Fruit fly (Drosophila melanogaster) whole organism, pupa: ENCODE results near the gene CapaR.

Experiments used
- CG10348 ChIP-seq: fragments of 200-800 bp; sonication (Bioruptor generic); IDR thresholded peaks from 2 replicates; pipeline ENCODE4 v1.3.6; 2022; ENCODE audit warnings: missing biosample characterization, missing genetic modification characterization
- CG12605 ChIP-seq: fragments of 200-800 bp; sonication (Bioruptor generic); IDR thresholded peaks from 2 replicates; pipeline ENCODE4 v1.3.6; 2022; ENCODE audit warnings: missing biosample characterization, missing genetic modification characterization
- CG13204 ChIP-seq: fragments of 200-800 bp; sonication (Bioruptor generic); optimal IDR thresholded peaks from 2 replicates; lab custom pipeline; 2018; ENCODE audit warnings: missing biosample characterization, mild to moderate bottlenecking, missing genetic modification characterization, moderate library complexity
- CG14655 ChIP-seq: fragments of 200-800 bp; sonication (Bioruptor generic); optimal IDR thresholded peaks from 3 replicates; lab custom pipeline; 2017; ENCODE audit warnings: mild to moderate bottlenecking, missing biosample characterization, missing genetic modification reagents, missing genetic modification characterization
- CG15710 ChIP-seq: fragments of 200-800 bp; sonication (Bioruptor generic); optimal IDR thresholded peaks from 2 replicates; lab custom pipeline; 2018; ENCODE audit warnings: missing biosample characterization, mild to moderate bottlenecking, missing genetic modification characterization, moderate library complexity
- CG17806 ChIP-seq: fragments of 200-800 bp; sonication (Bioruptor generic); optimal IDR thresholded peaks from 2 replicates; lab custom pipeline; 2018; ENCODE audit warnings: missing biosample characterization, mild to moderate bottlenecking, missing genetic modification characterization, moderate library complexity
- CG32121 ChIP-seq: fragments of 200-800 bp; sonication (Bioruptor generic); IDR thresholded peaks from 2 replicates; pipeline ENCODE4 v1.3.6; 2022; ENCODE audit warnings: missing biosample characterization, missing genetic modification characterization
- CG34367 ChIP-seq: fragments of 200-800 bp; sonication (Bioruptor generic); optimal IDR thresholded peaks from 2 replicates; lab custom pipeline; 2018; ENCODE audit warnings: missing biosample characterization, mild to moderate bottlenecking, missing genetic modification characterization
- CG4496 ChIP-seq: fragments of 200-800 bp; sonication (Bioruptor generic); IDR thresholded peaks from 3 replicates; pipeline ENCODE4 v1.3.6; 2022; ENCODE audit warnings: missing biosample characterization, missing genetic modification characterization
- CG8159 ChIP-seq: fragments of 200-800 bp; sonication (Bioruptor generic); optimal IDR thresholded peaks from 3 replicates; lab custom pipeline; 2018; ENCODE audit warnings: missing biosample characterization, mild to moderate bottlenecking, missing genetic modification characterization, moderate library complexity
- CG8301 ChIP-seq: fragments of 200-800 bp; sonication (Bioruptor generic); optimal IDR thresholded peaks from 2 replicates; lab custom pipeline; 2018; ENCODE audit warnings: missing biosample characterization, mild to moderate bottlenecking, missing genetic modification characterization
- CG9948 ChIP-seq: fragments of 200-800 bp; sonication (Bioruptor generic); optimal IDR thresholded peaks from 2 replicates; lab custom pipeline; 2018; ENCODE audit warnings: missing biosample characterization, mild to moderate bottlenecking, missing genetic modification characterization, moderate library complexity
- D1 ChIP-seq: fragments of 200-800 bp; sonication (Bioruptor generic); optimal IDR thresholded peaks from 2 replicates; lab custom pipeline; 2018; ENCODE audit warnings: missing biosample characterization, mild to moderate bottlenecking, missing genetic modification characterization, moderate library complexity
- EcR ChIP-seq: fragments of 200-800 bp; sonication (Bioruptor generic); optimal IDR thresholded peaks from 3 replicates; lab custom pipeline; 2019; ENCODE audit warnings: missing biosample characterization, missing genetic modification characterization, mild to moderate bottlenecking, moderate library complexity, missing genetic modification reagents
- Ets98B ChIP-seq: fragments of 200-800 bp; sonication (Bioruptor generic); IDR thresholded peaks from 2 replicates; pipeline ENCODE4 v1.3.6; 2022; ENCODE audit warnings: missing biosample characterization, missing genetic modification characterization
- Pif1A ChIP-seq: fragments of 200-800 bp; sonication (Bioruptor generic); optimal IDR thresholded peaks from 3 replicates; lab custom pipeline; 2016; ENCODE audit warnings: missing biosample characterization, missing genetic modification characterization
- Pif1B ChIP-seq: fragments of 200-800 bp; sonication (Bioruptor generic); optimal IDR thresholded peaks from 3 replicates; lab custom pipeline; 2016; ENCODE audit warnings: missing biosample characterization, missing genetic modification characterization
- Snoo ChIP-seq: fragments of 200-800 bp; sonication (Bioruptor generic); optimal IDR thresholded peaks from 3 replicates; lab custom pipeline; 2017; ENCODE audit warnings: missing biosample characterization, mild to moderate bottlenecking, missing genetic modification characterization, inconsistent platforms
- fd96Ca ChIP-seq: fragments of 200-800 bp; sonication (Bioruptor generic); IDR thresholded peaks from 3 replicates; pipeline ENCODE4 v1.3.6; 2022; ENCODE audit warnings: missing biosample characterization, missing genetic modification characterization
- gl ChIP-seq: fragments of 200-800 bp; sonication (Bioruptor generic); optimal IDR thresholded peaks from 2 replicates; lab custom pipeline; 2018; ENCODE audit warnings: missing biosample characterization, mild to moderate bottlenecking, missing genetic modification characterization
- rn ChIP-seq: fragments of 200-800 bp; sonication (Bioruptor generic); IDR thresholded peaks from 2 replicates; pipeline ENCODE4 v1.3.6; 2022; ENCODE audit warnings: missing biosample characterization, missing genetic modification characterization

The CapaR gene

DNA sequence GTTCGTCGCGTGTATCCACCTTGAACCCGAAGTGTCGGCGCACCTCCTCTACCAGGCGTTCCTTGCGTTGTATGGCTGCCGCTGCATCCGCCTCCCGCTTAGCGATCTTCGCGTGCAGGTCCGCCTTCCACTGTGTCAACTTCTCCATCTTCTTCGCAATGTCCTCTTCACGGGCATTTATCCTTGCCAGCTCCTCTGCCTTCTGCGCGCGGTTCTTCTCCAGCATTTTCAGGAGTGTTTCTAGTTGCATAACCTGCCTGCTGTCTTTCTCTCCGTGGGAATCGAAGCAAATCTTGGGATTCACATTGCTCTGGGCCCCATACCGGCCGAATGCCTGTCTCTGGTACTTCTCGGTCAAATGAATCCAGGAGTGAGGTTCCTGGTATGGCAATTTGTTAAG is 6.3 kb upstream of the CapaR start:
- no peak for TF ChIP-seq Snoo
- TF ChIP-seq CG34367 (tag; lab: Kevin White, UChicago): no peak
- TF ChIP-seq CG8159: no peak
- TF ChIP-seq Pif1A (GFP tag; lab: Kevin White, UChicago): no peak
- no peak for TF ChIP-seq CG32121 (GFP tag; lab: Robert Waterston, UW)
- no peak for TF ChIP-seq CG13204 (GFP tag; lab: Kevin White, UChicago)
- TF ChIP-seq CG9948 (tag; lab: Kevin White, UChicago): no peak
- TF ChIP-seq D1 (tag; lab: Kevin White, UChicago): no peak
- no peak for TF ChIP-seq EcR (GFP tag; lab: Kevin White, UChicago)
- no peak for TF ChIP-seq fd96Ca (GFP tag; lab: Robert Waterston, UW)
- TF ChIP-seq, all 21 proteins: peak for 0

DNA sequence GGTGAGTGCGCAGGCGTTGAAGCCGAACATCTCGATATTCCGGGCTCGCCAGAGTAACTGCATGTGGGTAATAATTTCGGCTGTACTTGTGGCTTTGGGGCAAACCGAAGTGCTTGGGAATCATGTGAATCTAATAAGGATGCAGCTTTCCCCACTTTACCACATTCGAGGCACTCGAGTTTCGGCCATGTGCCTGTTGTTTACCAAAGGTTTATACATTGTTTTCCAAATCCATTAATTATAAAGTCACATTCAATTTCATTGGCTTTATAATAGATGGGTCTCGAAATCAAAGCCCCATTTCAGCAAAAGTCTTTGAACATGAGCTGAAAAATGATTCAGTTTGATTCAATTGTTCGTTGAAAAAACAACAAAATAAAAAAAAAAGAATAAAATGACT is 3.1 kb upstream of the CapaR start, which contains the start of gene CG7634:
CG7634 (plus strand) TSS at position 301 of the 400 bp plus-strand sequence.
- TF ChIP-seq CG15710 (tag; lab: Kevin White, UChicago): no peak
- TF ChIP-seq rn: no peak
- no peak for TF ChIP-seq EcR (GFP tag; lab: Kevin White, UChicago)
- TF ChIP-seq D1 (tag; lab: Kevin White, UChicago): no peak
- TF ChIP-seq gl (tag; lab: Kevin White, UChicago): no peak
- no peak for TF ChIP-seq Ets98B (GFP tag; lab: Robert Waterston, UW)
- no peak for TF ChIP-seq Snoo
- no peak for TF ChIP-seq CG17806
- no peak for TF ChIP-seq CG34367 (tag; lab: Kevin White, UChicago)
- TF ChIP-seq CG10348: no peak
- no peak for TF ChIP-seq CG8301 (tag; lab: Kevin White, UChicago)
- no peak for TF ChIP-seq CG8159
- no peak for TF ChIP-seq CG32121 (GFP tag; lab: Robert Waterston, UW)
- TF ChIP-seq CG14655 (GFP tag; lab: Kevin White, UChicago): no peak
- TF ChIP-seq Pif1B (GFP tag; lab: Kevin White, UChicago): no peak

DNA sequence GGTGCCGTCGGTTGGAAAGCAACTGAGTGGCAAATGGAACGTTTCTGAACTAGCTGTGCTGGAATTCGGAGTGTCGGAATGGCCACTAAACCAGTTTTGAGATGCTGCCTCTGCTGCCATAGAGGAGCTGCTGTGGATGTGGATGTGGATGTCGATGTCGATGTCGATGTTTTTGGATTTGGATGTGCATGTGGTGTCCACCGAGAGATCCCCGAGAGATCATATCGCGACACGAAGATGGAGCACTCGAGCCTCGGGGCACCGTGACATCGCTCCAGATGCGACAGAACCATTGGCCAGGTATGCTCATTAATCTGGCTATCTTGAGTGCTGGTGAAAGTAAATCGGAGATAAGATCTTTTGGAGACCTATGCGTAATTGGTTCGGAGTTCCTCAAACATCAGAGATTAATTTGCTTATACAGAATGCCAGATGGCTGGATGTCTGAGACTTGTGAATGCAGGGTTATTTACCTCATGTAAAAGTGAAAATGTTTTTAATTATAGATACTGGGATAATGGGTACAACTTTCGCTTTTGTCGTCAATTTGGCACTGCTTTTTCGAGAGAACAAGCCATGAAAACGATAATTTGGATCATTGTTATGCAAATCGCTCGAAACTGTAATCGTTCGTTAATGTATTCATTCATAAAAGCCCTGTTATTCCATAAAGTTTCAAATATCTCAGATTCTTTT is 3.7 kb downstream of the CapaR start, which contains the start of gene CG7173:
CG7173 (minus strand) TSS at position 51 of the 696 bp plus-strand sequence.
- TF ChIP-seq fd96Ca (GFP tag; lab: Robert Waterston, UW) (no peak), CG15710 (tag; lab: Kevin White, UChicago) (no peak), rn (no peak), Pif1B (GFP tag; lab: Kevin White, UChicago) (no peak), gl (tag; lab: Kevin White, UChicago) (no peak), CG4496 (GFP tag; lab: Robert Waterston, UW) (no peak; the same call in 1 of the 3 replicates), CG17806 (no peak), CG14655 (GFP tag; lab: Kevin White, UChicago) (no peak), D1 (tag; lab: Kevin White, UChicago) (no peak), CG8159 (no peak), CG32121 (GFP tag; lab: Robert Waterston, UW) (no peak)

DNA sequence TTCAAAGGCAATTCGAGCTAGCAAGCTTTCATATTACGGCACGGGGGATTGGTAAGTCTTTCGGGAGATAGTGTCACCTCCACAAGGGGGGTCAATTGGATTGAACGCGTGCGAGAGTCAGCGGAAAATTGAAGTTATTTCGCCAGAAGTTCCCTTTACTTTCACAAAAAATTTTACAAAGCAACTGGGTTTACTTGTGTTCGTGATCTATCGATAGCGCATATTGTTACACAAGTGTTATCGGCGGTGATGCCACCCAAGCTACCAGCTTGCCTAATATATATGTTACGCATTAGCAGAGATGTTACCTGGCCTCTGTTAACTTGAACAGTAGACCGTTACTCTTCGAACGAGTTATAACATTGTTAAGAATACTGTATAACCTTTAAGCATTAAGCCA is 7.2 kb downstream of the CapaR start, which contains the start of gene Wnk:
Wnk (minus strand) TSS at position 177 of the 400 bp plus-strand sequence.
- TF ChIP-seq CG15710 (tag; lab: Kevin White, UChicago) (no peak), CG14655 (GFP tag; lab: Kevin White, UChicago) (no peak), Ets98B (GFP tag; lab: Robert Waterston, UW) (no peak), CG8159 (no peak), EcR (GFP tag; lab: Kevin White, UChicago) (no peak), Pif1A (GFP tag; lab: Kevin White, UChicago) (no peak), Snoo (no peak), CG17806 (no peak), CG13204 (GFP tag; lab: Kevin White, UChicago) (no peak), Pif1B (GFP tag; lab: Kevin White, UChicago) (no peak), CG12605 (no peak), CG34367 (tag; lab: Kevin White, UChicago) (no peak), gl (tag; lab: Kevin White, UChicago) (no peak), CG10348 (no peak), CG8301 (tag; lab: Kevin White, UChicago) (no peak), CG4496 (GFP tag; lab: Robert Waterston, UW) (no peak), CG32121 (GFP tag; lab: Robert Waterston, UW) (no peak), rn (no peak)

DNA sequence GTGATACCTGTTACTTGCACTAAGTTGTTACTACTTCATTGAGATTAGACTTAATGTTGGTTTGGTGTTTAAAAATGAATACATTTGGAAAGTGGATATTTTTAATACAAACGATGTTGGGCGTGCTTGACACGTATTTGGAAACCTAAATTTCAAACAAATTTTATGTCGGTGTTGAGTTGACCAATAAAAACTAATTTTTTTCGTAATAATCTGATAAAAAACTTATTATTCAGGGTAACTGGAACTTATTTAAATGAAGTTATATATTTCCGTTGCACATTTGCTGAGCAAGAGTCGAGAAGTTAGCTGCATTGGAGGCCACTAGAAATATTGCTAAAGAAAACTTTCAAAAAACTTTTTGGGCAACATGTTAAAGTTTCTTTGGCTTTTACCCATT is 19.9 kb downstream of the CapaR start, which contains the start of gene CG33290:
CG33290 (plus strand) TSS at position 301 of the 400 bp plus-strand sequence.
- TF ChIP-seq CG12605 (no peak), CG10348 (no peak), Ets98B (GFP tag; lab: Robert Waterston, UW) (no peak), rn (no peak)
